Worm (Caenorhabditis elegans): ENCODE measurements around the gene ZK1248.5.

Gene ZK1248.5

ce11 chrII:5788815-5789214, 21.5 kb upstream of the ZK1248.5 start, which contains the start of gene K05F1.13:
Gene K05F1.13, plus strand, starts transcription at chrII:5789115.
- TF ChIP-seq ets-5 (GFP tag; IDR thresholded peaks at IDR 0.05) (no peak), mep-1 (tag; optimal IDR thresholded peaks at IDR 0.05) (no peak), sup-37 (GFP tag; optimal IDR thresholded peaks at IDR 0.05) (no peak), lir-3 (tag; optimal IDR thresholded peaks at IDR 0.05; ENCODE audit: poor library complexity) (no peak), aly-2 (tag; optimal IDR thresholded peaks at IDR 0.05) (no peak), egl-13 (tag; optimal IDR thresholded peaks at IDR 0.05) (no peak), vab-15 (tag; optimal IDR thresholded peaks at IDR 0.05) (no peak), xbp-1 (tag; optimal IDR thresholded peaks at IDR 0.05) (no peak)

DNA sequence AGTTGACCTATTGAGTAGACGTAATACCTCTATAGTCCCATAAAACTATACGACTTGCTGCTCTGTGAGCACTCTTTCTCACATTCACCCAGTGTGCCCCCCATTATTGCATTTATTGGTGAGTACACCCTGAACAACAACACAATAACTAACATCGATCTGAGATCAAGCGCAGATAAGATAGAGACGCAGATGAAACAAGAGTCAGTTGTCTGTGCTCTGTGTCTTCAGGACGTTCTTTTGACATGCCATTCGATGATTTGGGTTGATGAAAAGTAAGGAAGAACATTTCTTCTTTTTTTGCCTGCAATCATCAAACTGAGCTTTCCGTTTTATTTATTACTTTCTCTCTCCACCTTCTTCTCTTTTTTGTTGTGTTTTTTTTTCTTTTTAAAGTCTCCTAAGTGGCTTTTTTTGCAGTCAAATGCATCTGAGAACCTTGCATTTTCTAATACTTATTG, 20.0 kb upstream of the ZK1248.5 start, which contains the start of gene lect-2:
Gene lect-2 (plus strand): TSS at position 411 of the 461 bp plus-strand sequence.
- no peak for TF ChIP-seq efl-1 (optimal IDR thresholded peaks at IDR 0.05)
- TF ChIP-seq efl-1 (GFP tag; optimal IDR thresholded peaks at IDR 0.05 in 1 of 2), result peak in 1 of 2 experiments; percentile 42
- no peak for TF ChIP-seq hpl-2 (GFP tag; optimal IDR thresholded peaks at IDR 0.05)
- no peak for TF ChIP-seq nhr-19 (GFP tag; conservative IDR thresholded peaks at IDR 0.05)
- peak; percentile 89 for TF ChIP-seq pag-3 (tag; optimal IDR thresholded peaks at IDR 0.05; ENCODE audit: borderline replicate concordance, insufficient read depth)
- peak; percentile 58 for TF ChIP-seq lin-14 (GFP tag; optimal IDR thresholded peaks at IDR 0.05)
- TF ChIP-seq F16B12.6 (tag; optimal IDR thresholded peaks at IDR 0.05), result no peak
- peak; percentile 36 for TF ChIP-seq rnt-1 (tag; optimal IDR thresholded peaks at IDR 0.05)
- peak; percentile 0 for TF ChIP-seq nhr-71 (tag; optimal IDR thresholded peaks at IDR 0.05)
- no peak for TF ChIP-seq fkh-8 (tag; optimal IDR thresholded peaks at IDR 0.05)

- TF ChIP-seq nhr-71 (tag; optimal IDR thresholded peaks at IDR 0.05), result no peak
- TF ChIP-seq nhr-76 (tag; optimal IDR thresholded peaks at IDR 0.05), result no peak
- no peak for TF ChIP-seq ceh-8 (GFP tag; optimal IDR thresholded peaks at IDR 0.05)
- no peak for TF ChIP-seq nhr-20 (tag; optimal IDR thresholded peaks at IDR 0.05)
- no peak for TF ChIP-seq dsc-1 (tag; optimal IDR thresholded peaks at IDR 0.05)
- TF ChIP-seq mep-1 (tag; optimal IDR thresholded peaks at IDR 0.05), result no peak
- TF ChIP-seq nhr-12 (tag; optimal IDR thresholded peaks at IDR 0.05), result no peak
- TF ChIP-seq lin-39 (tag; optimal IDR thresholded peaks at IDR 0.05), result no peak
- TF ChIP-seq rnt-1 (tag; optimal IDR thresholded peaks at IDR 0.05), result no peak
These were observed 17.8 kb upstream of the ZK1248.5 start, which contains the start of gene K05F1.14 for ce11 chrII:5792490-5792889. Gene K05F1.14, minus strand, starts transcription at chrII:5792590.

DNA sequence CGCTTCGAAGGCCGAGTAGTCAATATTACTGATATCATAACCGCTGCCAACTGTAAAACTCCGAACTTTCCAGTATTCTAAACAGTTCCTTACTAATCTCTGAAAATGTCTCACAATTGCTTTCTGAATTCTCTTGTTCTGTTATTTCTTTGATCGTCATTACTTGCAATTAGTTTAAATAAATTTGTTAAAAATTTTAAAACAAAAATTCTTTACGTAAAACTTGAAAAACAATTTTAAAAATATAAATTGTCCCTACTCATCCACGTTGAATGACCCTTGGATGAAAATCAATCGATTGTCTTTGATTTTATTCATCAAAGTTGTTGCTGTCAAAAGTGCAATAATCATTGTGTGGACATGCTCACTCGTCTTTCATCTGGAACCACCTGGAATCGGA, 16.1 kb upstream of the ZK1248.5 start, which contains the start of gene acdh-8:
Gene acdh-8 (plus strand): TSS at position 301 of the 400 bp plus-strand sequence.
- TF ChIP-seq tlp-1 (tag; optimal IDR thresholded peaks at IDR 0.05), result no peak
- no peak for TF ChIP-seq swsn-7 (tag; optimal IDR thresholded peaks at IDR 0.05)
- no peak for TF ChIP-seq mep-1 (tag; optimal IDR thresholded peaks at IDR 0.05)
- TF ChIP-seq hlh-17 (GFP tag; optimal IDR thresholded peaks at IDR 0.05; ENCODE audit: borderline replicate concordance), result no peak
- no peak for TF ChIP-seq C04F5.9 (tag; optimal IDR thresholded peaks at IDR 0.05)
- TF ChIP-seq elt-2 (tag; optimal IDR thresholded peaks at IDR 0.05), result no peak
- TF ChIP-seq unc-86 (tag; optimal IDR thresholded peaks at IDR 0.05), result no peak
- TF ChIP-seq dpl-1 (GFP tag; optimal IDR thresholded peaks at IDR 0.05), result no peak
- TF ChIP-seq efl-3 (GFP tag; optimal IDR thresholded peaks at IDR 0.05), result no peak
- TF ChIP-seq unc-130 (tag; optimal IDR thresholded peaks at IDR 0.05), result no peak
- TF ChIP-seq egl-27 (tag; optimal IDR thresholded peaks at IDR 0.05), result no peak
- TF ChIP-seq C16A3.4 (tag; optimal IDR thresholded peaks at IDR 0.05), result no peak
- no peak for TF ChIP-seq ztf-4 (tag; optimal IDR thresholded peaks at IDR 0.05)
